Worm (Caenorhabditis elegans): ENCODE data around the gene abf-3.

- TF ChIP-seq aly-2 (tag; optimal IDR thresholded peaks at IDR 0.05): no peak
- no peak for TF ChIP-seq nhr-48 (tag; optimal IDR thresholded peaks at IDR 0.05)
- no peak for TF ChIP-seq nhr-76 (tag; optimal IDR thresholded peaks at IDR 0.05)
- TF ChIP-seq nhr-28 (tag; optimal IDR thresholded peaks at IDR 0.05): no peak
- TF ChIP-seq ceh-62 (tag; optimal IDR thresholded peaks at IDR 0.05): no peak
- no peak for TF ChIP-seq spr-1 (tag; optimal IDR thresholded peaks at IDR 0.05)
- no peak for TF ChIP-seq lsy-2 (tag; optimal IDR thresholded peaks at IDR 0.05)
- TF ChIP-seq tra-1 (GFP tag; IDR thresholded peaks at IDR 0.05): no peak
- TF ChIP-seq nhr-237 (tag; optimal IDR thresholded peaks at IDR 0.05): no peak
- TF ChIP-seq mdl-1 (tag; optimal IDR thresholded peaks at IDR 0.05): no peak
- no peak for TF ChIP-seq lin-39 (tag; optimal IDR thresholded peaks at IDR 0.05)
- TF ChIP-seq ama-1 (optimal IDR thresholded peaks at IDR 0.05): no peak
- no peak for TF ChIP-seq nhr-25 (tag; optimal IDR thresholded peaks at IDR 0.05; ENCODE audit: borderline replicate concordance, insufficient read depth)
- TF ChIP-seq fos-1 (tag; optimal IDR thresholded peaks at IDR 0.05): no peak
These were observed 21.6 kb downstream of the abf-3 start, which contains the start of gene nhr-223 for ce11 chrV:15796087-15796486.

All from whole organism, L4 larva.